Worm (Caenorhabditis elegans) whole organism, L1 larva: ENCODE results near the gene C27B7.7.
A peak's percentile ranks its signal among the peaks of the same experiment; 100 is the strongest.

ENCODE experiments used
- C34B4.2 ChIP-seq: sonication (generic microtip); optimal IDR thresholded peaks from 2 replicates; lab custom pipeline; 2017; ENCODE audit warnings: mild to moderate bottlenecking, missing genetic modification characterization, missing compliant biosample characterization
- Y116A8C.19 ChIP-seq: sonication (generic microtip); optimal IDR thresholded peaks from 2 replicates; lab custom pipeline; 2016; ENCODE audit warnings: missing compliant biosample characterization, missing genetic modification characterization, borderline replicate concordance
- aha-1 ChIP-seq: fragments of 150-350 bp; optimal IDR thresholded peaks from 2 replicates; lab custom pipeline; 2014; ENCODE audit warnings: missing biosample characterization, missing genetic modification characterization
- ama-1 ChIP-seq: fragments of 150-350 bp; optimal IDR thresholded peaks from 2 replicates; lab custom pipeline; 2014
- blmp-1 ChIP-seq: fragments of 150-350 bp; optimal IDR thresholded peaks from 2 replicates; lab custom pipeline; 2014; ENCODE audit warnings: missing biosample characterization, missing genetic modification characterization
- ceh-82 ChIP-seq, 3 experiments: fragments of 150-350 bp in 1 of 3; sonication (generic microtip) in 2 of 3; optimal IDR thresholded peaks; 2 replicates each; lab custom pipeline; 2014 to 2017; ENCODE audit warnings: missing biosample characterization in 3 of 3, missing genetic modification characterization in 3 of 3
- ceh-90 ChIP-seq: sonication (generic microtip); optimal IDR thresholded peaks from 2 replicates; lab custom pipeline; 2016; ENCODE audit warnings: missing genetic modification characterization, missing compliant biosample characterization
- dpl-1 ChIP-seq, 3 experiments: fragments of 150-350 bp in 2 of 3; sonication (generic microtip) in 1 of 3; optimal IDR thresholded peaks; 2 replicates each; lab custom pipeline; 2014 to 2017; ENCODE audit warnings: missing biosample characterization in 3 of 3, missing genetic modification characterization in 3 of 3, missing genetic modification reagents in 3 of 3
- dsc-1 ChIP-seq: sonication (generic microtip); optimal IDR thresholded peaks from 2 replicates; lab custom pipeline; 2016; ENCODE audit warnings: mild to moderate bottlenecking, missing genetic modification characterization, missing compliant biosample characterization
- efl-1 ChIP-seq, 4 experiments: fragments of 150-350 bp; optimal IDR thresholded peaks in 3 of 4; peaks in 1 of 4; 1 replicate in 1 of 4; 2 replicates in 3 of 4; lab custom pipeline; 2014; ENCODE audit warnings: missing biosample characterization in 2 of 4, missing genetic modification characterization in 2 of 4, missing genetic modification reagents in 2 of 4
- efl-3 ChIP-seq: fragments of 200-800 bp; sonication (Bioruptor generic); optimal IDR thresholded peaks from 2 replicates; lab custom pipeline; 2018; ENCODE audit warnings: mild to moderate bottlenecking, missing genetic modification characterization, missing compliant biosample characterization
- egl-13 ChIP-seq: sonication (generic microtip); optimal IDR thresholded peaks from 2 replicates; lab custom pipeline; 2016; ENCODE audit warnings: missing genotype, missing genetic modification reagents, missing genetic modification characterization, missing compliant biosample characterization
- egl-27 ChIP-seq, 2 experiments: fragments of 150-350 bp in 1 of 2; sonication (generic microtip); optimal IDR thresholded peaks; 3 replicates each; lab custom pipeline; 2017 to 2018; ENCODE audit warnings: missing biosample characterization in 2 of 2, missing genetic modification characterization in 2 of 2, missing genetic modification reagents in 2 of 2
- elt-2 ChIP-seq: sonication (generic microtip); optimal IDR thresholded peaks from 2 replicates; lab custom pipeline; 2016; ENCODE audit warnings: missing genetic modification characterization, mild to moderate bottlenecking, inconsistent platforms, missing compliant biosample characterization, missing genetic modification reagents
- elt-3 ChIP-seq, 6 experiments: fragments of 150-350 bp in 1 of 6; sonication (generic microtip); optimal IDR thresholded peaks; 2 replicates each; lab custom pipeline; 2017 to 2018; ENCODE audit warnings: missing biosample characterization in 6 of 6, missing genetic modification characterization in 6 of 6, inconsistent platforms in 1 of 6
- ets-5 ChIP-seq: fragments of 200-800 bp; sonication (Bioruptor generic); IDR thresholded peaks from 2 replicates; pipeline ENCODE4 v1.3.6; 2022; ENCODE audit warnings: missing genetic modification characterization, missing compliant biosample characterization
- fkh-4 ChIP-seq: sonication (generic microtip); optimal IDR thresholded peaks from 2 replicates; lab custom pipeline; 2016; ENCODE audit warnings: missing compliant biosample characterization, missing genetic modification characterization, borderline replicate concordance
- hlh-17 ChIP-seq: fragments of 200-800 bp; sonication (Bioruptor generic); optimal IDR thresholded peaks from 2 replicates; lab custom pipeline; 2018; ENCODE audit warnings: missing genetic modification characterization, mild to moderate bottlenecking, missing compliant biosample characterization, moderate library complexity, borderline replicate concordance
- lin-13 ChIP-seq: fragments of 150-350 bp; optimal IDR thresholded peaks from 2 replicates; lab custom pipeline; 2014; ENCODE audit warnings: missing biosample characterization, missing genetic modification reagents, missing genetic modification characterization
- lin-15B ChIP-seq: fragments of 150-350 bp; sonication (generic microtip); optimal IDR thresholded peaks from 3 replicates; lab custom pipeline; 2014; ENCODE audit warnings: missing biosample characterization, missing genetic modification characterization
- lin-35 ChIP-seq, 2 experiments: fragments of 150-350 bp; optimal IDR thresholded peaks; 2 replicates each; lab custom pipeline; 2014; ENCODE audit warnings: missing biosample characterization in 2 of 2, missing genetic modification characterization in 2 of 2, missing genetic modification reagents in 2 of 2
- mab-9 ChIP-seq: fragments of 200-800 bp; sonication (Bioruptor generic); IDR thresholded peaks from 2 replicates; pipeline ENCODE4 v1.3.6; 2022; ENCODE audit warnings: missing genetic modification reagents, missing genetic modification characterization, missing compliant biosample characterization
- mef-2 ChIP-seq: fragments of 150-350 bp; optimal IDR thresholded peaks from 2 replicates; lab custom pipeline; 2014; ENCODE audit warnings: missing biosample characterization, missing genetic modification characterization
- mep-1 ChIP-seq: fragments of 150-350 bp; optimal IDR thresholded peaks from 2 replicates; lab custom pipeline; 2014; ENCODE audit warnings: missing biosample characterization, missing genetic modification characterization
- nhr-11 ChIP-seq: fragments of 150-350 bp; optimal IDR thresholded peaks from 2 replicates; lab custom pipeline; 2014; ENCODE audit warnings: missing biosample characterization, missing genetic modification characterization
- nhr-20 ChIP-seq: sonication (generic microtip); optimal IDR thresholded peaks from 2 replicates; lab custom pipeline; 2016; ENCODE audit warnings: mild to moderate bottlenecking, missing genetic modification characterization, missing compliant biosample characterization
- nhr-28 ChIP-seq: fragments of 150-350 bp; optimal IDR thresholded peaks from 2 replicates; lab custom pipeline; 2014; ENCODE audit warnings: missing biosample characterization, missing genetic modification characterization
- nhr-47 ChIP-seq: sonication (generic microtip); optimal IDR thresholded peaks from 2 replicates; lab custom pipeline; 2016; ENCODE audit warnings: mild to moderate bottlenecking, missing genetic modification characterization, moderate library complexity, missing compliant biosample characterization
- nhr-71 ChIP-seq: sonication (generic microtip); optimal IDR thresholded peaks from 2 replicates; lab custom pipeline; 2016; ENCODE audit warnings: mild to moderate bottlenecking, missing genetic modification characterization, moderate library complexity, missing compliant biosample characterization
- nhr-76 ChIP-seq: sonication (generic microtip); optimal IDR thresholded peaks from 2 replicates; lab custom pipeline; 2017; ENCODE audit warnings: missing biosample characterization, missing genetic modification characterization
- nhr-77 ChIP-seq: fragments of 150-350 bp; optimal IDR thresholded peaks from 2 replicates; lab custom pipeline; 2014; ENCODE audit warnings: missing biosample characterization, missing genetic modification characterization
- nhr-84 ChIP-seq: sonication (generic microtip); optimal IDR thresholded peaks from 2 replicates; lab custom pipeline; 2017; ENCODE audit warnings: missing biosample characterization, missing genetic modification characterization
- nhr-90 ChIP-seq: sonication (generic microtip); optimal IDR thresholded peaks from 2 replicates; lab custom pipeline; 2016; ENCODE audit warnings: mild to moderate bottlenecking, missing genetic modification characterization, missing compliant biosample characterization; ENCODE audit not compliant: poor library complexity
- pqm-1 ChIP-seq: sonication (generic microtip); optimal IDR thresholded peaks from 3 replicates; lab custom pipeline; 2017; ENCODE audit warnings: missing biosample characterization, missing genetic modification characterization
- skn-1 ChIP-seq: fragments of 150-350 bp; optimal IDR thresholded peaks from 2 replicates; lab custom pipeline; 2014; ENCODE audit warnings: missing biosample characterization, missing genetic modification characterization
- snu-23 ChIP-seq: sonication (generic microtip); optimal IDR thresholded peaks from 2 replicates; lab custom pipeline; 2016; ENCODE audit warnings: missing genetic modification characterization, missing compliant biosample characterization
- sox-4 ChIP-seq: sonication (generic microtip); optimal IDR thresholded peaks from 2 replicates; lab custom pipeline; 2016; ENCODE audit warnings: missing genetic modification characterization, missing compliant biosample characterization
- sptf-1 ChIP-seq: fragments of 150-350 bp; optimal IDR thresholded peaks from 2 replicates; lab custom pipeline; 2014; ENCODE audit warnings: missing biosample characterization, missing genetic modification characterization
- sup-37 ChIP-seq: fragments of 200-800 bp; sonication (Bioruptor generic); optimal IDR thresholded peaks from 2 replicates; lab custom pipeline; 2018; ENCODE audit warnings: mild to moderate bottlenecking, missing genetic modification characterization, missing compliant biosample characterization
- unc-130 ChIP-seq: fragments of 150-350 bp; optimal IDR thresholded peaks from 2 replicates; lab custom pipeline; 2017; ENCODE audit warnings: missing biosample characterization, missing genetic modification characterization, inconsistent platforms
- unc-30 ChIP-seq: sonication (generic microtip); optimal IDR thresholded peaks from 2 replicates; lab custom pipeline; 2017; ENCODE audit warnings: missing biosample characterization, missing genetic modification characterization
- unc-62 ChIP-seq: fragments of 150-350 bp; optimal IDR thresholded peaks from 2 replicates; lab custom pipeline; 2014; ENCODE audit warnings: missing biosample characterization, missing genetic modification reagents, missing genetic modification characterization
- unc-86 ChIP-seq: sonication (generic microtip); optimal IDR thresholded peaks from 2 replicates; lab custom pipeline; 2016; ENCODE audit warnings: missing genetic modification characterization, missing compliant biosample characterization
- unc-98 ChIP-seq: fragments of 200-800 bp; sonication (Bioruptor generic); IDR thresholded peaks from 2 replicates; pipeline ENCODE4 v1.3.6; 2022; ENCODE audit warnings: missing genetic modification characterization, missing compliant biosample characterization
- vab-15 ChIP-seq: sonication (generic microtip); optimal IDR thresholded peaks from 2 replicates; lab custom pipeline; 2017; ENCODE audit warnings: missing genotype, mild to moderate bottlenecking, missing genetic modification characterization, missing compliant biosample characterization
- zag-1 ChIP-seq: fragments of 150-350 bp; optimal IDR thresholded peaks from 2 replicates; lab custom pipeline; 2014; ENCODE audit warnings: missing biosample characterization, missing genetic modification characterization
- ztf-11 ChIP-seq, 2 experiments: sonication (generic microtip); optimal IDR thresholded peaks; 2 replicates each; lab custom pipeline; 2016 to 2017; ENCODE audit warnings: missing genetic modification characterization in 2 of 2, missing biosample characterization in 1 of 2, missing compliant biosample characterization in 1 of 2

The C27B7.7 gene

DNA sequence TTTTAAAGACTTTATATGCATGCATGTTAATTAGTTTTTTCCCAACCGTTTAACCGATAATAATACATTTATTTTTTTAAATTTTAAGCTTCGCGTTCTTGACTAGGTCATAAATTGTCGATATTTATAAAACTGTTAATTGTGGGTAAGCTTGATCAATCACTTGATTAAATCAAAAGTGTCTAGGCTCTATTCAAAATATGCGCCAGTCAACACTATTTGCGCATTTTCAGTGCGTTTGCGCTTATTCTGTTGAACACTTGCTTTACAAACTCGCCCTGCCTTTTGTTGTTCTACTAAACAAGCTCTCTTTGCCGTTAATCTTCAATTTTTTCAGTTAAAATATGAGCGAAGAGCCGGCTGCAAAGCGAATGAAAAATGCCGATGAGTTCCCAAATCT lies 15.7 kb upstream of the C27B7.7 start, which contains the start of gene spr-2 (continued):
- TF ChIP-seq pqm-1 (tag; lab: Kevin White, UChicago), result no peak
- TF ChIP-seq egl-27 (tag; optimal IDR thresholded peaks at IDR 0.05; lab: Kevin White, UChicago), result no peak
- TF ChIP-seq nhr-77 (tag; lab: Kevin White, UChicago), result peak; percentile 19
- no peak for TF ChIP-seq unc-98 (GFP tag; lab: Robert Waterston, UW)
- no peak for TF ChIP-seq nhr-28 (tag; lab: Kevin White, UChicago)
- TF ChIP-seq unc-130 (tag; lab: Kevin White, UChicago), result peak; percentile 37
- no peak for TF ChIP-seq mab-9 (GFP tag; lab: Robert Waterston, UW)
- TF ChIP-seq unc-86 (tag; lab: Kevin White, UChicago), result peak; percentile 59
- peak; percentile 81 for TF ChIP-seq nhr-20 (tag; lab: Kevin White, UChicago)
- peak; percentile 42 for TF ChIP-seq lin-13 (GFP tag; lab: Kevin White, UChicago)
- TF ChIP-seq efl-3 (GFP tag; lab: Kevin White, UChicago), result no peak
- no peak for TF ChIP-seq unc-30 (tag; lab: Kevin White, UChicago)
- TF ChIP-seq efl-1 (optimal IDR thresholded peaks at IDR 0.05; lab: Kevin White, UChicago), result peak; percentile 81 to 89
- peak; percentile 86 to 99 for TF ChIP-seq efl-1 (GFP tag; optimal IDR thresholded peaks at IDR 0.05 in 1 of 2; lab: Kevin White, UChicago)
- peak; percentile 92 for TF ChIP-seq mep-1 (tag; lab: Kevin White, UChicago)
- TF ChIP-seq vab-15 (tag; lab: Kevin White, UChicago), result no peak
- no peak for TF ChIP-seq zag-1 (tag; lab: Kevin White, UChicago)
- peak in 2 of 6 experiments; percentile 12 to 34 for TF ChIP-seq elt-3 (tag; optimal IDR thresholded peaks at IDR 0.05; lab: Kevin White, UChicago)
- no peak for TF ChIP-seq sup-37 (GFP tag; lab: Kevin White, UChicago)
- no peak for TF ChIP-seq nhr-76 (tag; lab: Kevin White, UChicago)
- TF ChIP-seq nhr-11 (tag; lab: Kevin White, UChicago), result peak; percentile 67
- TF ChIP-seq ceh-90 (tag; lab: Kevin White, UChicago), result no peak
- TF ChIP-seq lin-35 (GFP tag; optimal IDR thresholded peaks at IDR 0.05; lab: Kevin White, UChicago), result peak; percentile 86 to 91
- no peak for TF ChIP-seq aha-1 (tag; lab: Kevin White, UChicago)
- TF ChIP-seq elt-2, result peak; percentile 8
- TF ChIP-seq C34B4.2 (tag; lab: Kevin White, UChicago), result no peak
- peak; percentile 64 for TF ChIP-seq blmp-1 (tag; lab: Kevin White, UChicago)
- peak; percentile 65 for TF ChIP-seq lin-15B (tag; lab: Kevin White, UChicago)
- no peak for TF ChIP-seq nhr-84 (tag; lab: Kevin White, UChicago)
- TF ChIP-seq nhr-90 (tag; lab: Kevin White, UChicago), result peak; percentile 79
- no peak for TF ChIP-seq hlh-17
- TF ChIP-seq Y116A8C.19 (tag; lab: Kevin White, UChicago), result no peak
- TF ChIP-seq ceh-82 (tag; optimal IDR thresholded peaks at IDR 0.05; lab: Kevin White, UChicago), result peak; percentile 21 to 65 (median 54)
- TF ChIP-seq nhr-71 (tag; lab: Kevin White, UChicago), result peak; percentile 89
- TF ChIP-seq mef-2 (tag; lab: Kevin White, UChicago), result peak; percentile 5
- peak; percentile 84 to 88 (median 87) for TF ChIP-seq dpl-1 (GFP tag; optimal IDR thresholded peaks at IDR 0.05; lab: Kevin White, UChicago)

DNA sequence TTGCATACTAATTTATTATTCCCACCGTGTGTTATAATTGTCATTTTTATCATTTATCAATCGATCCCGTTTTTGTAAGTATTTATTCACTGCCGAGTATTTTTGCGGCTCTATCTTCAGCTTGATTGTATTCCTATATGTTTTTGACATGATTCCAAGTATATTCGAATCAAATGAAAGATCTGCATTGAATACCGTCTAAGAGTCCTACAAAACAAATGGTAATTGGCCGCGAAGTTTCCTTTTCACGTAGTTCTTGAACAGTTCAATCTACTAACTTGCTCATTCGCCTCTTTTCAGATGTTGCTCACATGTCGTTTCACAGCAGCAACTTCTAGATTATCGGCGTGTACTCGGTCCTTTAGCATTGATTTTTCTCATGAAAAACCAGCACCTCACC lies 14.3 kb upstream of the C27B7.7 start, which contains the start of gene C27B7.2:
TSS of gene C27B7.2 (plus strand) at position 301 of the 400 bp plus-strand sequence.
- TF ChIP-seq dsc-1 (tag; lab: Kevin White, UChicago), result no peak
- TF ChIP-seq nhr-20 (tag; lab: Kevin White, UChicago), result no peak
- no peak for TF ChIP-seq ama-1 (lab: Kevin White, UChicago)
- no peak for TF ChIP-seq dpl-1 (GFP tag; optimal IDR thresholded peaks at IDR 0.05; lab: Kevin White, UChicago)
- TF ChIP-seq unc-86 (tag; lab: Kevin White, UChicago), result no peak

DNA sequence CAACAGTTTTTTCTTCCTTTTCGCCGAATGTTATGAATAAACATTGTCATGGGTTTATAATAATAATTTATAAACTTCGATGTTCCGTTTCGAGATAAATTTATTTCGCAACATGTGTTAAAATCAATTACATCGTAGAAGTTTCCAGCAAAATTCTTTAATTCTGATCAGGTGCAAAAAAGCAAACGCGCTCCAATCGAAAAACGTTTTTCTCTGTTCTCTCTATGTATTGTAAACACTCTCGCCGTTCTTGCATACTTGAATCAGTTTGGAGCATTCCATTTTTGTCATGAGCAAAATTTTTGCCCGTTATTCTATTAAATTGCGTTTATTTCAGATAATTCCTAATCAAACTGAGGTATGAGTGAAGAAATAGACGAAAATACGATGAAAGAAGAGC lies 13.1 kb upstream of the C27B7.7 start, which contains the start of gene rad-54.L2:
TSS of gene rad-54.L2 (plus strand) at position 332 of the 400 bp plus-strand sequence.
- TF ChIP-seq sox-4 (no peak), lin-13 (GFP tag; lab: Kevin White, UChicago) (peak; percentile 43), efl-3 (GFP tag; lab: Kevin White, UChicago) (no peak), unc-62 (GFP tag; lab: Kevin White, UChicago) (no peak), unc-98 (GFP tag; lab: Robert Waterston, UW) (no peak), dsc-1 (tag; lab: Kevin White, UChicago) (peak; percentile 57), elt-3 (tag; optimal IDR thresholded peaks at IDR 0.05; lab: Kevin White, UChicago) (peak in 1 of 6 experiments; percentile 3), egl-13 (tag; lab: Kevin White, UChicago) (peak; percentile 4), ztf-11 (tag; optimal IDR thresholded peaks at IDR 0.05; lab: Kevin White, UChicago) (no peak), ets-5 (GFP tag; lab: Robert Waterston, UW) (no peak), ceh-82 (tag; optimal IDR thresholded peaks at IDR 0.05; lab: Kevin White, UChicago) (no peak), snu-23 (GFP tag; lab: Kevin White, UChicago) (peak; percentile 64), nhr-71 (tag; lab: Kevin White, UChicago) (peak; percentile 58), aha-1 (tag; lab: Kevin White, UChicago) (no peak), skn-1 (tag; lab: Kevin White, UChicago) (peak; percentile 78), Y116A8C.19 (tag; lab: Kevin White, UChicago) (no peak), nhr-47 (tag; lab: Kevin White, UChicago) (peak; percentile 64), fkh-4 (no peak), sptf-1 (no peak)
